Worm (Caenorhabditis elegans) whole organism, L4 larva: ENCODE measurements around the gene B0336.12.

Experiments
- D1046.2 ChIP-seq: fragments of 200-800 bp; sonication (Bioruptor generic); IDR thresholded peaks from 2 replicates; pipeline ENCODE4 v1.3.6; 2022; ENCODE audit warnings: missing genetic modification characterization, missing compliant biosample characterization
- F10B5.3 ChIP-seq: sonication (generic microtip); optimal IDR thresholded peaks from 2 replicates; lab custom pipeline; 2016; ENCODE audit warnings: mild to moderate bottlenecking, missing genetic modification characterization, missing compliant biosample characterization
- F49E8.2 ChIP-seq: sonication (generic microtip); optimal IDR thresholded peaks from 2 replicates; lab custom pipeline; 2016; ENCODE audit warnings: missing compliant biosample characterization, mild to moderate bottlenecking, missing genetic modification characterization, borderline replicate concordance
- T26A8.4 ChIP-seq: fragments of 200-800 bp; sonication (Bioruptor generic); IDR thresholded peaks from 2 replicates; pipeline ENCODE4 v1.3.6; 2022; ENCODE audit warnings: missing genetic modification characterization, missing compliant biosample characterization
- aha-1 ChIP-seq: fragments of 150-350 bp; peaks from one replicate; lab custom pipeline; 2014; ENCODE audit warnings: missing biosample characterization, missing genetic modification characterization
- ama-1 ChIP-seq: fragments of 150-350 bp; optimal IDR thresholded peaks from 2 replicates; lab custom pipeline; 2014; ENCODE audit warnings: inconsistent platforms, mixed read lengths
- arid-1 ChIP-seq: fragments of 200-800 bp; sonication (Bioruptor generic); conservative IDR thresholded peaks from 2 replicates; pipeline ENCODE4 v1.3.6; 2022; ENCODE audit warnings: missing genetic modification reagents, missing genetic modification characterization, missing compliant biosample characterization
- ceh-20 ChIP-seq: fragments of 200-800 bp; sonication (Bioruptor generic); IDR thresholded peaks from 2 replicates; pipeline ENCODE4 v1.3.6; 2022; ENCODE audit warnings: missing genetic modification reagents, missing genetic modification characterization, missing compliant biosample characterization
- ceh-44 ChIP-seq: fragments of 200-800 bp; sonication (Bioruptor generic); IDR thresholded peaks from 2 replicates; pipeline ENCODE4 v1.3.6; 2022; ENCODE audit warnings: missing genetic modification reagents, missing genetic modification characterization, missing compliant biosample characterization
- ceh-62 ChIP-seq: sonication (generic microtip); optimal IDR thresholded peaks from 2 replicates; lab custom pipeline; 2017; ENCODE audit warnings: missing biosample characterization, missing genetic modification characterization
- ces-1 ChIP-seq: fragments of 150-350 bp; sonication (generic microtip); optimal IDR thresholded peaks from 4 replicates; lab custom pipeline; 2014; ENCODE audit warnings: missing biosample characterization, missing genetic modification reagents, missing genetic modification characterization
- ctbp-1 ChIP-seq: fragments of 200-800 bp; sonication (Bioruptor generic); IDR thresholded peaks from 2 replicates; pipeline ENCODE4 v1.3.6; 2022; ENCODE audit warnings: missing genetic modification reagents, missing genetic modification characterization, missing compliant biosample characterization
- daf-12 ChIP-seq: fragments of 150-350 bp; optimal IDR thresholded peaks from 2 replicates; lab custom pipeline; 2014; ENCODE audit warnings: missing biosample characterization, missing genetic modification reagents, missing genetic modification characterization
- daf-16 ChIP-seq, 3 experiments: sonication (generic microtip); optimal IDR thresholded peaks; 2 replicates each; lab custom pipeline; 2016 to 2017; ENCODE audit warnings: missing genetic modification characterization in 3 of 3, missing genetic modification reagents in 3 of 3, mild to moderate bottlenecking in 2 of 3, missing compliant biosample characterization in 2 of 3, missing biosample characterization in 1 of 3, moderate library complexity in 1 of 3
- dve-1 ChIP-seq: sonication (generic microtip); optimal IDR thresholded peaks from 2 replicates; lab custom pipeline; 2017; ENCODE audit warnings: antibody characterized with exemption, mild to moderate bottlenecking, missing genetic modification characterization, missing compliant biosample characterization; ENCODE audit not compliant: insufficient read depth
- fkh-10 ChIP-seq: fragments of 150-350 bp; optimal IDR thresholded peaks from 2 replicates; lab custom pipeline; 2014; ENCODE audit warnings: missing biosample characterization, missing genetic modification reagents, missing genetic modification characterization
- gei-8 ChIP-seq: fragments of 200-800 bp; sonication (Bioruptor generic); optimal IDR thresholded peaks from 2 replicates; lab custom pipeline; 2018; ENCODE audit warnings: mild to moderate bottlenecking, missing genetic modification characterization, missing compliant biosample characterization
- hlh-30 ChIP-seq: sonication (generic microtip); optimal IDR thresholded peaks from 2 replicates; lab custom pipeline; 2017; ENCODE audit warnings: antibody characterized with exemption, mild to moderate bottlenecking, missing genetic modification characterization, missing compliant biosample characterization; ENCODE audit not compliant: insufficient read depth
- hmg-1.1 ChIP-seq: fragments of 200-800 bp; sonication (Bioruptor generic); IDR thresholded peaks from 2 replicates; pipeline ENCODE4 v1.3.6; 2022; ENCODE audit warnings: missing genetic modification reagents, missing genetic modification characterization, missing compliant biosample characterization
- jun-1 ChIP-seq: fragments of 150-350 bp; optimal IDR thresholded peaks from 2 replicates; lab custom pipeline; 2014; ENCODE audit warnings: missing biosample characterization, missing genetic modification reagents, missing genetic modification characterization
- lin-15B ChIP-seq: fragments of 150-350 bp; sonication (generic microtip); optimal IDR thresholded peaks from 3 replicates; lab custom pipeline; 2014; ENCODE audit warnings: missing biosample characterization, missing genetic modification characterization
- lin-29 ChIP-seq: fragments of 200-800 bp; sonication (Bioruptor generic); IDR thresholded peaks from 2 replicates; pipeline ENCODE4 v1.3.6; 2022; ENCODE audit warnings: missing genetic modification reagents, missing genetic modification characterization, missing compliant biosample characterization
- lin-38 ChIP-seq: fragments of 200-800 bp; sonication (Bioruptor generic); IDR thresholded peaks from 2 replicates; pipeline ENCODE4 v1.3.6; 2022; ENCODE audit warnings: missing genetic modification reagents, missing genetic modification characterization, missing compliant biosample characterization
- lin-39 ChIP-seq: fragments of 150-350 bp; optimal IDR thresholded peaks from 2 replicates; lab custom pipeline; 2014; ENCODE audit warnings: missing biosample characterization, missing genetic modification reagents, missing genetic modification characterization
- lir-3 ChIP-seq: sonication (generic microtip); optimal IDR thresholded peaks from 2 replicates; lab custom pipeline; 2016; ENCODE audit warnings: mild to moderate bottlenecking, missing genetic modification characterization, missing compliant biosample characterization
- lsy-2 ChIP-seq, 2 experiments: fragments of 150-350 bp in 1 of 2; sonication (generic microtip) in 1 of 2; optimal IDR thresholded peaks; 2 replicates each; lab custom pipeline; 2014 to 2017; ENCODE audit warnings: missing biosample characterization in 2 of 2, missing genetic modification characterization in 2 of 2
- madf-5 ChIP-seq, 2 experiments: fragments of 200-800 bp; sonication (Bioruptor generic); IDR thresholded peaks; 2 replicates each; pipeline ENCODE4 v1.3.6; 2022; ENCODE audit warnings: missing compliant biosample characterization in 2 of 2, missing genetic modification characterization in 2 of 2
- madf-9 ChIP-seq: fragments of 200-800 bp; sonication (Bioruptor generic); conservative IDR thresholded peaks from 2 replicates; pipeline ENCODE4 v1.3.6; 2022; ENCODE audit warnings: missing genetic modification reagents, missing genetic modification characterization, missing compliant biosample characterization
- mdt-29 ChIP-seq: fragments of 200-800 bp; sonication (Bioruptor generic); IDR thresholded peaks from 2 replicates; pipeline ENCODE4 v1.3.6; 2022; ENCODE audit warnings: missing genetic modification reagents, missing genetic modification characterization, missing compliant biosample characterization
- mep-1 ChIP-seq: fragments of 150-350 bp; sonication (generic microtip); optimal IDR thresholded peaks from 3 replicates; lab custom pipeline; 2014; ENCODE audit warnings: missing biosample characterization, missing genetic modification characterization
- mes-2 ChIP-seq: sonication (generic microtip); optimal IDR thresholded peaks from 2 replicates; lab custom pipeline; 2016; ENCODE audit warnings: missing genotype, mild to moderate bottlenecking, missing genetic modification characterization, missing compliant biosample characterization; ENCODE audit not compliant: poor library complexity, severe bottlenecking
- mxl-2 ChIP-seq: fragments of 200-800 bp; sonication (Bioruptor generic); conservative IDR thresholded peaks from 2 replicates; pipeline ENCODE4 v1.3.6; 2022; ENCODE audit warnings: missing genetic modification reagents, missing genetic modification characterization, missing compliant biosample characterization
- mxl-3 ChIP-seq: fragments of 200-800 bp; sonication (Bioruptor generic); optimal IDR thresholded peaks from 2 replicates; lab custom pipeline; 2018; ENCODE audit warnings: mild to moderate bottlenecking, missing genetic modification characterization, missing compliant biosample characterization
- nhr-102 ChIP-seq: sonication (generic microtip); optimal IDR thresholded peaks from 2 replicates; lab custom pipeline; 2016; ENCODE audit warnings: mild to moderate bottlenecking, missing genetic modification characterization, moderate library complexity, missing compliant biosample characterization
- nhr-77 ChIP-seq: fragments of 150-350 bp; optimal IDR thresholded peaks from 2 replicates; lab custom pipeline; 2014; ENCODE audit warnings: missing biosample characterization, missing genetic modification characterization
- php-3 ChIP-seq: fragments of 200-800 bp; sonication (Bioruptor generic); IDR thresholded peaks from 2 replicates; pipeline ENCODE4 v1.3.6; 2022; ENCODE audit warnings: missing genetic modification reagents, missing genetic modification characterization, missing compliant biosample characterization
- rbr-2 ChIP-seq: sonication (generic microtip); optimal IDR thresholded peaks from 2 replicates; lab custom pipeline; 2016; ENCODE audit warnings: missing genotype, missing genetic modification characterization, missing compliant biosample characterization
- set-16 ChIP-seq: fragments of 200-800 bp; sonication (Bioruptor generic); IDR thresholded peaks from 2 replicates; pipeline ENCODE4 v1.3.6; 2022; ENCODE audit warnings: missing genetic modification reagents, missing genetic modification characterization, missing compliant biosample characterization
- snpc-1.2 ChIP-seq: fragments of 200-800 bp; sonication (Bioruptor generic); IDR thresholded peaks from 2 replicates; pipeline ENCODE4 v1.3.6; 2022; ENCODE audit warnings: missing genetic modification reagents, missing genetic modification characterization, missing compliant biosample characterization
- spr-1 ChIP-seq: sonication (generic microtip); optimal IDR thresholded peaks from 2 replicates; lab custom pipeline; 2016; ENCODE audit warnings: mild to moderate bottlenecking, missing genetic modification characterization, missing compliant biosample characterization
- spr-3 ChIP-seq: fragments of 200-800 bp; sonication (Bioruptor generic); optimal IDR thresholded peaks from 2 replicates; lab custom pipeline; 2018; ENCODE audit warnings: mild to moderate bottlenecking, missing genetic modification characterization, missing compliant biosample characterization
- tag-97 ChIP-seq: fragments of 200-800 bp; sonication (Bioruptor generic); IDR thresholded peaks from 2 replicates; pipeline ENCODE4 v1.3.6; 2022; ENCODE audit warnings: missing genetic modification characterization, missing compliant biosample characterization
- tra-1 ChIP-seq: fragments of 200-800 bp; sonication (Bioruptor generic); IDR thresholded peaks from 2 replicates; pipeline ENCODE4 v1.3.6; 2022; ENCODE audit warnings: missing genetic modification reagents, missing genetic modification characterization, missing compliant biosample characterization
- unc-39 ChIP-seq: sonication (generic microtip); optimal IDR thresholded peaks from 2 replicates; lab custom pipeline; 2017; ENCODE audit warnings: missing biosample characterization, missing genetic modification characterization
- vab-7 ChIP-seq: fragments of 200-800 bp; sonication (Bioruptor generic); IDR thresholded peaks from 2 replicates; pipeline ENCODE4 v1.3.6; 2022; ENCODE audit warnings: missing genetic modification reagents, missing genetic modification characterization, missing compliant biosample characterization
- zag-1 ChIP-seq: fragments of 150-350 bp; optimal IDR thresholded peaks from 2 replicates; lab custom pipeline; 2014; ENCODE audit warnings: missing biosample characterization, missing genetic modification characterization
- zfp-2 ChIP-seq: sonication (generic microtip); optimal IDR thresholded peaks from 2 replicates; lab custom pipeline; 2016; ENCODE audit warnings: mild to moderate bottlenecking, missing genetic modification characterization, missing compliant biosample characterization
- zip-2 ChIP-seq: fragments of 150-350 bp; optimal IDR thresholded peaks from 2 replicates; lab custom pipeline; 2014; ENCODE audit warnings: missing biosample characterization, missing genetic modification characterization

The B0336.12 gene

DNA sequence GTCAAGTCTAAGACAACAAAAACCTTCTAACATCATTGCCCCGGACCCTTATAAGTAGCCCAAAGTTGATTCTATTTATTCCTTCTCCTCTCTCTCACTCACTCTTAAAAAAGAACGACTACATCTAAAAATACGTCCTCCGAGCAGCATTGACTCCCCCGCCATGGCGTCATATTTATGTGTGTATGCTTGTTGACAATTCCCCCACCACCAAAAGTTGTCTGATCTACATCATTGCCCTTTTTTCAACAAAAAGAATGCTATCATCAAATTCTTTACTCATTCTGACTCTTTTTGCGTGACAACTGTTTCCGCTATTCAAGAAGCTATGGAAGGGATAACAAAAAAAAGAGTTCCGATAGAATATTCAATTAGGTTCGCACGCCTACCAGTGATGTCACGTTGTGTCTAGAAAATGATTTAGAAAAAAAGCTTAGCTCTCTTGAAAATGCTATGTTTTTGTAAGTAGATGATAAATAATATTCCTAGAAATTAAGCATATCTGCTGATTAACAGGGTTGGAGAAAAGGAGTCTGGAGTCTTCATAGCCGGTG, 47.6 kb upstream of the B0336.12 start:
- TF ChIP-seq ces-1 (GFP tag; lab: Kevin White, UChicago) (peak; percentile 6), rbr-2 (tag; lab: Kevin White, UChicago) (peak; percentile 27), aha-1 (tag; lab: Kevin White, UChicago) (peak; percentile 94), ctbp-1 (peak; percentile 21; the same call in 1 of the 2 replicates), snpc-1.2 (0 out of 2 replicates have a peak, but pooled peaks have one; percentile 10), lin-38 (GFP tag; lab: Robert Waterston, UW) (no peak), mep-1 (tag; lab: Kevin White, UChicago) (peak; percentile 12), F10B5.3 (tag; lab: Kevin White, UChicago) (no peak)

DNA sequence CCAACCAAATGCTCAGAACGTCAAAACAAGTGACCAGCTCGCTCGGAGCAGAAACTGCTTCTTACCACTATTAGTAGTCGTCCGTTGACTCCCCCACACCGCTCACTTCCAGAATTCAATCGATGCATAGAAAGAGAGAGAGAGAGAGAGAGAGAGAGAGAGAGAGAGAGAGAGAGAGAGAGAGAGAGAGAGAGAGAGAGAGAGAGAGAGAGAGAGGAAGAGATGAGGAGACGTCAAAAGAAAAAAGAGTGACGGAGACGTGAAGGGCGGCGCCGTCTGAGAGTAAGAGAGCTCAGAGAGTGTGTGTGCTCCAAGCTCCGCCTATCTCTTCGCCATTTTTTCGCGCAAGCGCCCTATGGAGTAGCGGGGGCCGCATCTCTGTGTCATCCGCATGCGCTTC, 45.3 kb upstream of the B0336.12 start, which contains the start of gene ida-1:
Gene ida-1, plus strand, starts transcription at position 336 of the 400 bp plus-strand sequence.
- TF ChIP-seq lsy-2 (tag; optimal IDR thresholded peaks at IDR 0.05; lab: Kevin White, UChicago) (peak; percentile 31 to 33), ceh-44 (GFP tag; lab: Robert Waterston, UW) (no peak), lir-3 (tag; lab: Kevin White, UChicago) (no peak), mep-1 (tag; lab: Kevin White, UChicago) (peak; percentile 36), F10B5.3 (tag; lab: Kevin White, UChicago) (no peak), ceh-62 (tag; lab: Kevin White, UChicago) (no peak), spr-3 (GFP tag; lab: Kevin White, UChicago) (no peak), zip-2 (no peak), lin-15B (tag; lab: Kevin White, UChicago) (no peak), ama-1 (no peak), daf-16 (GFP tag; optimal IDR thresholded peaks at IDR 0.05; lab: Kevin White, UChicago) (no peak), daf-16 (tag; optimal IDR thresholded peaks at IDR 0.05; lab: Kevin White, UChicago) (no peak), lin-39 (tag; lab: Kevin White, UChicago) (no peak), fkh-10 (GFP tag; lab: Kevin White, UChicago) (no peak), zfp-2 (no peak), hlh-30 (tag; lab: Kevin White, UChicago) (peak; percentile 15), daf-12 (tag; lab: Kevin White, UChicago) (no peak), D1046.2 (GFP tag; lab: Robert Waterston, UW) (no peak), zag-1 (tag; lab: Kevin White, UChicago) (no peak), ctbp-1 (peak; percentile 64; the same call in 1 of the 2 replicates), nhr-77 (tag; lab: Kevin White, UChicago) (no peak), aha-1 (tag; lab: Kevin White, UChicago) (peak; percentile 32), tra-1 (GFP tag; lab: Robert Waterston, UW) (no peak), dve-1 (no peak), jun-1 (tag; lab: Kevin White, UChicago) (no peak), mxl-2 (GFP tag; lab: Robert Waterston, UW) (no peak), ceh-20 (GFP tag; lab: Robert Waterston, UW) (0 out of 2 replicates have a peak, but pooled peaks have one; percentile 42), php-3 (GFP tag; lab: Robert Waterston, UW) (no peak), gei-8 (GFP tag; lab: Kevin White, UChicago) (no peak), vab-7 (GFP tag; lab: Robert Waterston, UW) (0 out of 2 replicates have a peak, but pooled peaks have one; percentile 11), spr-1 (no peak), hmg-1.1 (GFP tag; lab: Robert Waterston, UW) (peak; percentile 47), tag-97 (GFP tag; lab: Robert Waterston, UW) (no peak), T26A8.4 (GFP tag; lab: Robert Waterston, UW) (no peak), set-16 (peak; percentile 90), nhr-102 (tag; lab: Kevin White, UChicago) (no peak), lin-29 (no peak), mdt-29 (no peak), madf-9 (GFP tag; lab: Robert Waterston, UW) (no peak), arid-1 (GFP tag; lab: Robert Waterston, UW) (no peak), mxl-3 (no peak), unc-39 (tag; lab: Kevin White, UChicago) (no peak), madf-5 (GFP tag; IDR thresholded peaks at IDR 0.05; lab: Robert Waterston, UW) (no peak), lin-38 (GFP tag; lab: Robert Waterston, UW) (no peak), F49E8.2 (tag; lab: Kevin White, UChicago) (no peak), mes-2 (no peak)
